Fruit fly (Drosophila melanogaster): ENCODE measurements around the gene opm.

DNA sequence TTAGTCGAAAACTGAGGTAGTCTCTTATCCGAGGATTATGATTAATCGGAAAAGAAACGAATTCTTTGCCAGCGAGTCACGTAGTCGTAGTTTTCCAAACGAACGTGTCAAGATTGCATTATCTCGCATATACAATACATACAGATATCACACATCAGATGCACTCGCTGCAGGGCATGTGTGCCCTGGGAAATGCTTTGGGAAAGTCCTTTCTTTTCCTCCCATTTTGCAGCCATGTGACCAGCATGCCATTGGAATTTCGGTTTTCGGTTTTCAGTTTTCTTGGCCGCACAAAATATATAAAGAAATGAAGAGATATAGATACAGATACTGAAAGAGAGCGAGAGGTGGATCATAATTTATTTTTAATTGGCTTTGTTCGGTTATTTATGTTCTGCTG lies 38.1 kb downstream of the opm start:
- TF ChIP-seq crp (GFP tag; optimal IDR thresholded peaks at IDR 0.05) (no peak), Nf-YB (GFP tag; optimal IDR thresholded peaks at IDR 0.05) (no peak), Xrp1 (GFP tag; IDR thresholded peaks at IDR 0.05) (no peak), corto (GFP tag; optimal IDR thresholded peaks at IDR 0.05) (no peak), sr (GFP tag; IDR thresholded peaks at IDR 0.05) (no peak), pros (GFP tag; optimal IDR thresholded peaks at IDR 0.05) (no peak), psq (GFP tag; optimal IDR thresholded peaks at IDR 0.05) (no peak), CG3838 (GFP tag; optimal IDR thresholded peaks at IDR 0.05) (no peak), CG6654 (GFP tag; optimal IDR thresholded peaks at IDR 0.05) (no peak), Spps (tag; optimal IDR thresholded peaks at IDR 0.05) (no peak), CG9215 (GFP tag; IDR thresholded peaks at IDR 0.05) (no peak)
